Worm (Caenorhabditis elegans) whole organism, young adult: ENCODE results near the gene ttr-8.

Source experiments
- B0035.1 ChIP-seq: sonication (generic microtip); optimal IDR thresholded peaks from 2 replicates; lab custom pipeline; 2016; ENCODE audit warnings: missing genetic modification characterization, mild to moderate bottlenecking, missing compliant biosample characterization, missing genotype, missing genetic modification reagents
- B0261.1 ChIP-seq: sonication (generic microtip); optimal IDR thresholded peaks from 2 replicates; lab custom pipeline; 2016; ENCODE audit warnings: mild to moderate bottlenecking, missing genetic modification characterization, moderate library complexity, missing compliant biosample characterization
- B0336.3 ChIP-seq: fragments of 200-800 bp; sonication (Bioruptor generic); IDR thresholded peaks from 2 replicates; pipeline ENCODE4 v1.3.6; 2022; ENCODE audit warnings: missing genetic modification characterization, missing compliant biosample characterization
- C06A6.2 ChIP-seq: fragments of 200-800 bp; sonication (Bioruptor generic); conservative IDR thresholded peaks from 2 replicates; pipeline ENCODE4 v1.3.6; 2022; ENCODE audit warnings: missing genetic modification characterization, missing compliant biosample characterization
- C17E4.6 ChIP-seq: fragments of 200-800 bp; sonication (Bioruptor generic); IDR thresholded peaks from 2 replicates; pipeline ENCODE4 v1.3.6; 2022; ENCODE audit warnings: missing genetic modification reagents, missing genetic modification characterization, missing compliant biosample characterization
- F37B4.10 ChIP-seq: fragments of 200-800 bp; sonication (Bioruptor generic); IDR thresholded peaks from 2 replicates; pipeline ENCODE4 v1.3.6; 2022; ENCODE audit warnings: missing genetic modification characterization, missing compliant biosample characterization
- F49E8.2 ChIP-seq: sonication (generic microtip); optimal IDR thresholded peaks from 3 replicates; lab custom pipeline; 2017; ENCODE audit warnings: missing genetic modification characterization, mild to moderate bottlenecking, missing compliant biosample characterization, antibody characterized with exemption, moderate library complexity; ENCODE audit not compliant: insufficient read depth
- F57A8.1 ChIP-seq: fragments of 200-800 bp; sonication (Bioruptor generic); optimal IDR thresholded peaks from 2 replicates; lab custom pipeline; 2018; ENCODE audit warnings: mild to moderate bottlenecking, missing genetic modification characterization, moderate library complexity, missing compliant biosample characterization
- Y53G8AR.9 ChIP-seq: fragments of 200-800 bp; sonication (Bioruptor generic); conservative IDR thresholded peaks from 2 replicates; pipeline ENCODE4 v1.3.6; 2022; ENCODE audit warnings: missing genetic modification reagents, missing genetic modification characterization, missing compliant biosample characterization
- Y56A3A.18 ChIP-seq: fragments of 200-800 bp; sonication (Bioruptor generic); IDR thresholded peaks from 2 replicates; pipeline ENCODE4 v1.3.6; 2022; ENCODE audit warnings: missing genetic modification reagents, missing genetic modification characterization, missing compliant biosample characterization
- Y95B8A.8 ChIP-seq: fragments of 200-800 bp; sonication (Bioruptor generic); IDR thresholded peaks from 2 replicates; pipeline ENCODE4 v1.3.6; 2022; ENCODE audit warnings: missing genetic modification reagents, missing genetic modification characterization, missing compliant biosample characterization
- aptf-3 ChIP-seq: fragments of 200-800 bp; sonication (Bioruptor generic); IDR thresholded peaks from 2 replicates; pipeline ENCODE4 v1.3.6; 2022; ENCODE audit warnings: missing genetic modification characterization, missing compliant biosample characterization
- atf-7 ChIP-seq: sonication (generic microtip); optimal IDR thresholded peaks from 2 replicates; lab custom pipeline; 2017; ENCODE audit warnings: mild to moderate bottlenecking, missing genetic modification characterization, missing compliant biosample characterization
- attf-3 ChIP-seq: fragments of 200-800 bp; sonication (Bioruptor generic); conservative IDR thresholded peaks from 2 replicates; pipeline ENCODE4 v1.3.6; 2022; ENCODE audit warnings: missing genetic modification reagents, missing genetic modification characterization, missing compliant biosample characterization
- ccch-3 ChIP-seq: fragments of 200-800 bp; sonication (Bioruptor generic); optimal IDR thresholded peaks from 2 replicates; lab custom pipeline; 2018; ENCODE audit warnings: mild to moderate bottlenecking, missing genetic modification characterization, missing compliant biosample characterization
- ceh-100 ChIP-seq: fragments of 200-800 bp; sonication (Bioruptor generic); IDR thresholded peaks from 2 replicates; pipeline ENCODE4 v1.3.6; 2022; ENCODE audit warnings: missing genetic modification reagents, missing genetic modification characterization, missing compliant biosample characterization
- fkh-3 ChIP-seq: sonication (generic microtip); optimal IDR thresholded peaks from 2 replicates; lab custom pipeline; 2016; ENCODE audit warnings: mild to moderate bottlenecking, missing genetic modification characterization, missing compliant biosample characterization
- gei-17 ChIP-seq: fragments of 200-800 bp; sonication (Bioruptor generic); optimal IDR thresholded peaks from 2 replicates; lab custom pipeline; 2018; ENCODE audit warnings: mild to moderate bottlenecking, missing genetic modification characterization, missing compliant biosample characterization
- hlh-26 ChIP-seq: fragments of 200-800 bp; sonication (Bioruptor generic); conservative IDR thresholded peaks from 2 replicates; pipeline ENCODE4 v1.3.6; 2022; ENCODE audit warnings: missing genetic modification reagents, missing genetic modification characterization, missing compliant biosample characterization
- hmg-20 ChIP-seq: fragments of 200-800 bp; sonication (Bioruptor generic); IDR thresholded peaks from 2 replicates; pipeline ENCODE4 v1.3.6; 2022; ENCODE audit warnings: missing genetic modification reagents, missing genetic modification characterization, missing compliant biosample characterization
- let-526 ChIP-seq: fragments of 200-800 bp; sonication (Bioruptor generic); IDR thresholded peaks from 2 replicates; pipeline ENCODE4 v1.3.6; 2022; ENCODE audit warnings: missing genetic modification reagents, missing genetic modification characterization, missing compliant biosample characterization
- lsl-1 ChIP-seq: fragments of 200-800 bp; sonication (Bioruptor generic); optimal IDR thresholded peaks from 2 replicates; lab custom pipeline; 2018; ENCODE audit warnings: mild to moderate bottlenecking, missing genetic modification characterization, moderate library complexity, missing compliant biosample characterization
- madf-3 ChIP-seq: fragments of 200-800 bp; sonication (Bioruptor generic); IDR thresholded peaks from 2 replicates; pipeline ENCODE4 v1.3.6; 2022; ENCODE audit warnings: missing genetic modification reagents, missing genetic modification characterization, missing compliant biosample characterization
- madf-6 ChIP-seq: fragments of 200-800 bp; sonication (Bioruptor generic); IDR thresholded peaks from 2 replicates; pipeline ENCODE4 v1.3.6; 2022; ENCODE audit warnings: missing genetic modification reagents, missing genetic modification characterization, missing compliant biosample characterization
- mcd-1 ChIP-seq: fragments of 200-800 bp; sonication (Bioruptor generic); IDR thresholded peaks from 2 replicates; pipeline ENCODE4 v1.3.6; 2022; ENCODE audit warnings: missing genetic modification reagents, missing genetic modification characterization, missing compliant biosample characterization
- mel-28 ChIP-seq: sonication (generic microtip); optimal IDR thresholded peaks from 2 replicates; lab custom pipeline; 2016; ENCODE audit warnings: borderline replicate concordance, mild to moderate bottlenecking, missing genetic modification characterization, missing compliant biosample characterization
- mes-4 ChIP-seq: sonication (generic microtip); optimal IDR thresholded peaks from 2 replicates; lab custom pipeline; 2016; ENCODE audit warnings: missing genotype, missing genetic modification characterization, missing compliant biosample characterization
- nfya-2 ChIP-seq: fragments of 200-800 bp; sonication (Bioruptor generic); IDR thresholded peaks from 2 replicates; pipeline ENCODE4 v1.3.6; 2022; ENCODE audit warnings: missing genetic modification reagents, missing genetic modification characterization, missing compliant biosample characterization
- nhr-27 ChIP-seq: fragments of 200-800 bp; sonication (Bioruptor generic); optimal IDR thresholded peaks from 2 replicates; lab custom pipeline; 2018; ENCODE audit warnings: mild to moderate bottlenecking, missing genetic modification characterization, moderate library complexity, missing compliant biosample characterization
- repo-1 ChIP-seq: sonication (generic microtip); optimal IDR thresholded peaks from 2 replicates; lab custom pipeline; 2017; ENCODE audit warnings: mild to moderate bottlenecking, missing genetic modification characterization, missing compliant biosample characterization
- snpc-4 ChIP-seq, 5 experiments: fragments of 150-350 bp in 1 of 5; sonication (generic microtip) in 4 of 5; optimal IDR thresholded peaks; 2 replicates each; lab custom pipeline; 2014 to 2018; ENCODE audit warnings: missing genetic modification characterization in 5 of 5, missing biosample characterization in 3 of 5, antibody characterized with exemption in 2 of 5, mild to moderate bottlenecking in 2 of 5, missing compliant biosample characterization in 2 of 5, missing genotype in 2 of 5, moderate library complexity in 2 of 5, missing genetic modification reagents in 1 of 5
- unc-130 ChIP-seq: sonication (generic microtip); optimal IDR thresholded peaks from 2 replicates; lab custom pipeline; 2016; ENCODE audit warnings: missing genetic modification reagents, missing genetic modification characterization, missing compliant biosample characterization
- zfh-2 ChIP-seq: fragments of 200-800 bp; sonication (Bioruptor generic); conservative IDR thresholded peaks from 2 replicates; pipeline ENCODE4 v1.3.6; 2022; ENCODE audit warnings: missing genetic modification reagents, missing genetic modification characterization, missing compliant biosample characterization
- ztf-22 ChIP-seq: fragments of 200-800 bp; sonication (Bioruptor generic); optimal IDR thresholded peaks from 2 replicates; lab custom pipeline; 2018; ENCODE audit warnings: mild to moderate bottlenecking, missing genetic modification characterization, moderate library complexity, missing compliant biosample characterization
- ztf-25 ChIP-seq: fragments of 200-800 bp; sonication (Bioruptor generic); IDR thresholded peaks from 2 replicates; pipeline ENCODE4 v1.3.6; 2022; ENCODE audit warnings: missing genetic modification reagents, missing genetic modification characterization, missing compliant biosample characterization
- ztf-26 ChIP-seq: sonication (generic microtip); optimal IDR thresholded peaks from 2 replicates; lab custom pipeline; 2017; ENCODE audit warnings: missing genetic modification characterization, missing compliant biosample characterization
- ztf-6 ChIP-seq: fragments of 200-800 bp; sonication (Bioruptor generic); IDR thresholded peaks from 2 replicates; pipeline ENCODE4 v1.3.6; 2022; ENCODE audit warnings: missing genetic modification reagents, missing genetic modification characterization, missing compliant biosample characterization

The ttr-8 gene

ce11 chrIII:7561872-7562271 lies 3.3 kb downstream of the ttr-8 start, which contains the start of gene lgc-12:
TSS of gene lgc-12 (plus strand) at chrIII:7562172.
- no peak for TF ChIP-seq repo-1 (tag; lab: Kevin White, UChicago)
- TF ChIP-seq lsl-1 (GFP tag; lab: Kevin White, UChicago): no peak
- no peak for TF ChIP-seq fkh-3 (tag; lab: Kevin White, UChicago)
- no peak for TF ChIP-seq ztf-25
- no peak for TF ChIP-seq ccch-3
- no peak for TF ChIP-seq F49E8.2 (tag; lab: Kevin White, UChicago)
- TF ChIP-seq nfya-2 (GFP tag; lab: Robert Waterston, UW): no peak
- TF ChIP-seq hmg-20: no peak
- no peak for TF ChIP-seq zfh-2
- no peak for TF ChIP-seq ztf-26 (tag; lab: Kevin White, UChicago)
- TF ChIP-seq mes-4 (tag; lab: Kevin White, UChicago): no peak
- TF ChIP-seq aptf-3 (GFP tag; lab: Robert Waterston, UW): no peak
- TF ChIP-seq hlh-26 (GFP tag; lab: Robert Waterston, UW): no peak
- TF ChIP-seq B0336.3: no peak
- TF ChIP-seq unc-130 (GFP tag; lab: Kevin White, UChicago): no peak
- no peak for TF ChIP-seq F37B4.10 (GFP tag; lab: Robert Waterston, UW)
- TF ChIP-seq let-526 (GFP tag; lab: Robert Waterston, UW): no peak
- TF ChIP-seq gei-17: no peak

ce11 chrIII:7559869-7560268 lies 5.3 kb downstream of the ttr-8 start:
- TF ChIP-seq Y95B8A.8 (GFP tag; lab: Robert Waterston, UW) (no peak), let-526 (GFP tag; lab: Robert Waterston, UW) (no peak), fkh-3 (tag; lab: Kevin White, UChicago) (no peak), snpc-4 (GFP tag; optimal IDR thresholded peaks at IDR 0.05; lab: Kevin White, UChicago) (no peak), snpc-4 (tag; optimal IDR thresholded peaks at IDR 0.05; lab: Kevin White, UChicago) (no peak), atf-7 (tag; lab: Kevin White, UChicago) (no peak), ceh-100 (GFP tag; lab: Robert Waterston, UW) (no peak), ztf-6 (GFP tag; lab: Robert Waterston, UW) (no peak), madf-3 (GFP tag; lab: Robert Waterston, UW) (no peak), nfya-2 (GFP tag; lab: Robert Waterston, UW) (no peak), C17E4.6 (GFP tag; lab: Robert Waterston, UW) (no peak), attf-3 (GFP tag; lab: Robert Waterston, UW) (no peak), mel-28 (tag; lab: Kevin White, UChicago) (no peak), Y53G8AR.9 (GFP tag; lab: Robert Waterston, UW) (no peak), nhr-27 (tag; lab: Kevin White, UChicago) (no peak), madf-6 (GFP tag; lab: Robert Waterston, UW) (no peak), ztf-22 (GFP tag; lab: Kevin White, UChicago) (no peak), Y56A3A.18 (GFP tag; lab: Robert Waterston, UW) (no peak), B0261.1 (tag; lab: Kevin White, UChicago) (no peak), F57A8.1 (GFP tag; lab: Kevin White, UChicago) (no peak)
- TF ChIP-seq, all 124 proteins: peak for 0

ce11 chrIII:7558658-7559057 lies 6.5 kb downstream of the ttr-8 start:
- TF ChIP-seq B0035.1 (tag; lab: Kevin White, UChicago): no peak
- no peak for TF ChIP-seq mcd-1 (GFP tag; lab: Robert Waterston, UW)
- no peak for TF ChIP-seq C06A6.2 (GFP tag; lab: Robert Waterston, UW)
